Fruit fly (Drosophila melanogaster) whole organism, embryonic: Measurements from ENCODE around the gene numb.
A peak's percentile ranks its signal among the peaks of the same experiment; 100 is the strongest.

Experiments used
- Atf6 ChIP-seq: fragments of 200-800 bp; sonication (Bioruptor generic); IDR thresholded peaks from 2 replicates; pipeline ENCODE4 v1.3.6; 2022; ENCODE audit warnings: missing biosample characterization, missing genetic modification characterization
- Awh ChIP-seq: fragments of 200-800 bp; sonication (Bioruptor generic); IDR thresholded peaks from 2 replicates; pipeline ENCODE4, ENCODE4 v1.3.6; 2022; ENCODE audit warnings: missing biosample characterization, missing genetic modification characterization
- BEAF-32 ChIP-seq: fragments of 200-800 bp; sonication (Bioruptor generic); optimal IDR thresholded peaks from 3 replicates; lab custom pipeline; 2017; ENCODE audit warnings: missing biosample characterization, missing genetic modification characterization, mild to moderate bottlenecking, moderate library complexity, missing genetic modification reagents
- Blimp-1 ChIP-seq: fragments of 200-800 bp; sonication (Bioruptor generic); optimal IDR thresholded peaks from 3 replicates; lab custom pipeline; 2018; ENCODE audit warnings: missing biosample characterization, missing genetic modification characterization, mild to moderate bottlenecking, moderate library complexity, missing genetic modification reagents
- C15 ChIP-seq: fragments of 200-800 bp; sonication (Bioruptor generic); IDR thresholded peaks from 3 replicates; pipeline ENCODE4 v1.3.6; 2022; ENCODE audit warnings: missing biosample characterization, missing genetic modification characterization
- CG11247 ChIP-seq: fragments of 200-800 bp; sonication (Bioruptor generic); IDR thresholded peaks from 2 replicates; pipeline ENCODE4 v1.3.6; 2022; ENCODE audit warnings: missing biosample characterization, missing genetic modification characterization
- CG11504 ChIP-seq: fragments of 200-800 bp; sonication (Bioruptor generic); optimal IDR thresholded peaks from 3 replicates; lab custom pipeline; 2019; ENCODE audit warnings: missing biosample characterization, mild to moderate bottlenecking, missing genetic modification characterization, moderate library complexity
- CG11696 ChIP-seq: fragments of 200-800 bp; sonication (Bioruptor generic); IDR thresholded peaks from 2 replicates; pipeline ENCODE4 v1.3.6; 2022; ENCODE audit warnings: missing biosample characterization, missing genetic modification characterization
- CG12236 ChIP-seq: fragments of 200-800 bp; sonication (Bioruptor generic); optimal IDR thresholded peaks from 2 replicates; lab custom pipeline; 2016; ENCODE audit warnings: missing biosample characterization, missing genetic modification characterization
- CG12391 ChIP-seq: fragments of 200-800 bp; sonication (Bioruptor generic); optimal IDR thresholded peaks from 3 replicates; lab custom pipeline; 2018; ENCODE audit warnings: missing biosample characterization, mild to moderate bottlenecking, missing genetic modification characterization, moderate library complexity
- CG12659 ChIP-seq: fragments of 200-800 bp; sonication (Bioruptor generic); optimal IDR thresholded peaks from 3 replicates; lab custom pipeline; 2017; ENCODE audit warnings: mild to moderate bottlenecking, missing biosample characterization, missing genetic modification reagents, missing genetic modification characterization
- CG13775 ChIP-seq: fragments of 200-800 bp; sonication (Bioruptor generic); optimal IDR thresholded peaks from 3 replicates; lab custom pipeline; 2017; ENCODE audit warnings: missing biosample characterization, mild to moderate bottlenecking, missing genetic modification characterization
- CG15601 ChIP-seq: fragments of 200-800 bp; sonication (Bioruptor generic); optimal IDR thresholded peaks from 3 replicates; lab custom pipeline; 2019; ENCODE audit warnings: missing biosample characterization, mild to moderate bottlenecking, missing genetic modification characterization, moderate library complexity
- CG3065 ChIP-seq: fragments of 200-800 bp; sonication (Bioruptor generic); optimal IDR thresholded peaks from 2 replicates; lab custom pipeline; 2016; ENCODE audit warnings: missing biosample characterization, missing genetic modification characterization
- CG31388 ChIP-seq: fragments of 200-800 bp; sonication (Bioruptor generic); optimal IDR thresholded peaks from 2 replicates; lab custom pipeline; 2016; ENCODE audit warnings: missing biosample characterization, missing genetic modification characterization
- CG3847 ChIP-seq: fragments of 200-800 bp; sonication (Bioruptor generic); IDR thresholded peaks from 2 replicates; pipeline ENCODE4 v1.3.6; 2022; ENCODE audit warnings: missing biosample characterization, missing genetic modification characterization
- CG42726 ChIP-seq: fragments of 200-800 bp; sonication (Bioruptor generic); IDR thresholded peaks from 2 replicates; pipeline ENCODE4 v1.3.6; 2022; ENCODE audit warnings: missing biosample characterization, missing genetic modification characterization; ENCODE audit not compliant: partially characterized antibody
- CG4707 ChIP-seq: fragments of 200-800 bp; sonication (Bioruptor generic); optimal IDR thresholded peaks from 2 replicates; lab custom pipeline; 2018; ENCODE audit warnings: missing biosample characterization, mild to moderate bottlenecking, missing genetic modification characterization, moderate library complexity
- CG9727 ChIP-seq: fragments of 200-800 bp; sonication (Bioruptor generic); optimal IDR thresholded peaks from 3 replicates; lab custom pipeline; 2017; ENCODE audit warnings: missing biosample characterization, mild to moderate bottlenecking, missing genetic modification characterization
- CG9932 ChIP-seq: fragments of 200-800 bp; sonication (Bioruptor generic); IDR thresholded peaks from 2 replicates; pipeline ENCODE4 v1.3.6; 2022; ENCODE audit warnings: missing biosample characterization, missing genetic modification characterization
- Camta ChIP-seq: fragments of 200-800 bp; sonication (Bioruptor generic); optimal IDR thresholded peaks from 2 replicates; lab custom pipeline; 2016; ENCODE audit warnings: missing biosample characterization, missing genetic modification characterization
- D19A ChIP-seq: fragments of 200-800 bp; optimal IDR thresholded peaks from 3 replicates; lab custom pipeline; 2019; ENCODE audit warnings: missing biosample characterization, mild to moderate bottlenecking, missing genetic modification characterization, moderate library complexity
- Deaf1 ChIP-seq: fragments of 200-800 bp; optimal IDR thresholded peaks from 3 replicates; lab custom pipeline; 2019; ENCODE audit warnings: missing biosample characterization, mild to moderate bottlenecking, missing genetic modification characterization, moderate library complexity
- Dip2 ChIP-seq: fragments of 200-800 bp; sonication (Bioruptor generic); IDR thresholded peaks from 2 replicates; pipeline ENCODE4 v1.3.6; 2022; ENCODE audit warnings: missing biosample characterization, missing genetic modification characterization
- Doc2 ChIP-seq: fragments of 200-800 bp; sonication (Bioruptor generic); IDR thresholded peaks from 2 replicates; pipeline ENCODE4 v1.3.6; 2022; ENCODE audit warnings: missing biosample characterization, missing genetic modification characterization
- Doc3 ChIP-seq: fragments of 200-800 bp; sonication (Bioruptor generic); IDR thresholded peaks from 3 replicates; pipeline ENCODE4 v1.3.6; 2022; ENCODE audit warnings: missing biosample characterization, missing genetic modification characterization; ENCODE audit not compliant: partially characterized antibody
- Drgx ChIP-seq: fragments of 200-800 bp; sonication (Bioruptor generic); IDR thresholded peaks from 2 replicates; pipeline ENCODE4 v1.3.6; 2022; ENCODE audit warnings: missing biosample characterization, missing genetic modification characterization
- Ets65A ChIP-seq: fragments of 200-800 bp; sonication (Bioruptor generic); peaks from one replicate; lab custom pipeline; 2016; ENCODE audit warnings: missing biosample characterization, missing genetic modification characterization
- Fer1 ChIP-seq: fragments of 200-800 bp; sonication (Bioruptor generic); optimal IDR thresholded peaks from 2 replicates; lab custom pipeline; 2017; ENCODE audit warnings: missing biosample characterization, mild to moderate bottlenecking, missing genetic modification characterization
- HmgZ ChIP-seq: fragments of 200-800 bp; sonication (Bioruptor generic); optimal IDR thresholded peaks from 2 replicates; lab custom pipeline; 2018; ENCODE audit warnings: missing biosample characterization, mild to moderate bottlenecking, missing genetic modification characterization
- Hr3 ChIP-seq: fragments of 200-800 bp; sonication (Bioruptor generic); optimal IDR thresholded peaks from 3 replicates; lab custom pipeline; 2016; ENCODE audit warnings: missing biosample characterization, missing genetic modification characterization
- Spps ChIP-seq: fragments of 200-800 bp; sonication (Bioruptor generic); optimal IDR thresholded peaks from 2 replicates; lab custom pipeline; 2018; ENCODE audit warnings: missing biosample characterization, mild to moderate bottlenecking, missing genetic modification characterization
- Usf ChIP-seq: fragments of 200-800 bp; sonication (Bioruptor generic); optimal IDR thresholded peaks from 2 replicates; lab custom pipeline; 2017; ENCODE audit warnings: missing genotype, missing biosample characterization, missing genetic modification characterization
- Xrp1 ChIP-seq: fragments of 200-800 bp; sonication (Bioruptor generic); IDR thresholded peaks from 2 replicates; pipeline ENCODE4 v1.3.6; 2022; ENCODE audit warnings: missing biosample characterization, missing genetic modification characterization
- amos ChIP-seq: fragments of 200-800 bp; sonication (Bioruptor generic); IDR thresholded peaks from 2 replicates; pipeline ENCODE4 v1.3.6; 2022; ENCODE audit warnings: missing biosample characterization, missing genetic modification characterization; ENCODE audit not compliant: partially characterized antibody
- ap ChIP-seq: fragments of 200-800 bp; sonication (Bioruptor generic); IDR thresholded peaks from 2 replicates; pipeline ENCODE4 v1.3.6; 2022; ENCODE audit warnings: missing biosample characterization, missing genetic modification characterization
- bsh ChIP-seq, 2 experiments: fragments of 200-800 bp; sonication (Bioruptor generic); optimal IDR thresholded peaks; 2 replicates each; lab custom pipeline; 2017 to 2018; ENCODE audit warnings: mild to moderate bottlenecking in 2 of 2, missing biosample characterization in 2 of 2, missing genetic modification characterization in 2 of 2, moderate library complexity in 1 of 2
- cas ChIP-seq: fragments of 200-800 bp; sonication (Bioruptor generic); IDR thresholded peaks from 2 replicates; pipeline ENCODE4 v1.3.6; 2022; ENCODE audit warnings: missing biosample characterization, missing genetic modification characterization
- chinmo ChIP-seq: fragments of 200-800 bp; sonication (Bioruptor generic); IDR thresholded peaks from 4 replicates; pipeline ENCODE4 v1.3.6; 2022; ENCODE audit warnings: missing biosample characterization, missing genetic modification characterization; ENCODE audit not compliant: partially characterized antibody
- chm ChIP-seq: fragments of 200-800 bp; sonication (Bioruptor generic); IDR thresholded peaks from 2 replicates; pipeline ENCODE4 v1.3.6; 2022; ENCODE audit warnings: missing biosample characterization, missing genetic modification characterization
- da ChIP-seq: fragments of 200-800 bp; sonication (Bioruptor generic); optimal IDR thresholded peaks from 2 replicates; lab custom pipeline; 2016; ENCODE audit warnings: missing biosample characterization, missing genetic modification characterization
- hth ChIP-seq: fragments of >200 bp; optimal IDR thresholded peaks from 2 replicates; lab custom pipeline; 2017; ENCODE audit warnings: inconsistent platforms
- kah ChIP-seq: fragments of 200-800 bp; sonication (Bioruptor generic); optimal IDR thresholded peaks from 2 replicates; lab custom pipeline; 2018; ENCODE audit warnings: missing biosample characterization, mild to moderate bottlenecking, missing genetic modification characterization
- ken ChIP-seq: fragments of 200-800 bp; sonication (Bioruptor generic); IDR thresholded peaks from 3 replicates; pipeline ENCODE4 v1.3.6; 2022; ENCODE audit warnings: missing biosample characterization, missing genetic modification characterization
- lbe ChIP-seq: fragments of 200-800 bp; sonication (Bioruptor generic); optimal IDR thresholded peaks from 2 replicates; lab custom pipeline; 2016; ENCODE audit warnings: missing biosample characterization, mild to moderate bottlenecking, missing genetic modification characterization
- maf-S ChIP-seq: fragments of 200-800 bp; sonication (Bioruptor generic); optimal IDR thresholded peaks from 2 replicates; lab custom pipeline; 2016; ENCODE audit warnings: missing biosample characterization, missing genetic modification characterization
- repo ChIP-seq: fragments of 200-800 bp; sonication (Bioruptor generic); optimal IDR thresholded peaks from 2 replicates; lab custom pipeline; 2016; ENCODE audit warnings: missing biosample characterization, missing genetic modification characterization
- sim ChIP-seq: fragments of 200-800 bp; sonication (Bioruptor generic); IDR thresholded peaks from 2 replicates; pipeline ENCODE4 v1.3.6; 2022; ENCODE audit warnings: missing biosample characterization, missing genetic modification characterization
- stc ChIP-seq: fragments of 200-800 bp; sonication (Bioruptor generic); IDR thresholded peaks from 2 replicates; pipeline ENCODE4 v1.3.6; 2022; ENCODE audit warnings: missing biosample characterization, missing genetic modification characterization
- vfl ChIP-seq: fragments of 200-800 bp; sonication (Bioruptor generic); optimal IDR thresholded peaks from 2 replicates; lab custom pipeline; 2016; ENCODE audit warnings: missing biosample characterization, missing genetic modification characterization

The numb gene

dm6 chr2L:9494663-9495417 lies 57.6 kb downstream of the numb start, which contains the start of gene Gdi (continued):
- TF ChIP-seq chm (GFP tag; lab: Robert Waterston, UW) (no peak), Spps (tag; lab: Kevin White, UChicago) (no peak), bsh (GFP tag; optimal IDR thresholded peaks at IDR 0.05; lab: Kevin White, UChicago) (peak in 1 of 2 experiments; percentile 5), CG12659 (GFP tag; lab: Kevin White, UChicago) (peak; percentile 1), Blimp-1 (GFP tag; lab: Kevin White, UChicago) (no peak), CG12391 (tag; lab: Kevin White, UChicago) (peak; percentile 39), da (GFP tag; lab: Kevin White, UChicago) (no peak), CG3065 (GFP tag; lab: Kevin White, UChicago) (no peak), CG11504 (tag; lab: Kevin White, UChicago) (peak; percentile 18), repo (GFP tag; lab: Kevin White, UChicago) (no peak), CG12236 (GFP tag; lab: Kevin White, UChicago) (no peak), Atf6 (GFP tag; lab: Robert Waterston, UW) (0 out of 2 replicates have a peak, but pooled peaks have one; percentile 35), hth (lab: Kevin White, UChicago) (no peak), CG13775 (GFP tag; lab: Kevin White, UChicago) (peak; percentile 53), CG9932 (GFP tag; lab: Robert Waterston, UW) (peak; percentile 72), Hr3 (GFP tag; lab: Kevin White, UChicago) (no peak), vfl (GFP tag; lab: Kevin White, UChicago) (no peak), kah (GFP tag; lab: Kevin White, UChicago) (no peak), Fer1 (GFP tag; lab: Kevin White, UChicago) (no peak), HmgZ (tag; lab: Kevin White, UChicago) (no peak), BEAF-32 (GFP tag; lab: Kevin White, UChicago) (peak; percentile 65), Xrp1 (GFP tag; lab: Robert Waterston, UW) (peak; percentile 38; the same call in 1 of the 2 replicates), lbe (GFP tag; lab: Kevin White, UChicago) (no peak), ap (GFP tag; lab: Robert Waterston, UW) (no peak), CG9727 (GFP tag; lab: Kevin White, UChicago) (peak; percentile 26), Doc3 (GFP tag; lab: Robert Waterston, UW) (peak; percentile 34; the same call in 2 of the 3 replicates), CG31388 (GFP tag; lab: Kevin White, UChicago) (no peak), CG3847 (peak; percentile 34; the same call in 1 of the 2 replicates), cas (no peak), Usf (GFP tag; lab: Kevin White, UChicago) (no peak), maf-S (GFP tag; lab: Kevin White, UChicago) (peak; percentile 26), amos (peak; percentile 39; the same call in 1 of the 2 replicates), CG42726 (GFP tag; lab: Robert Waterston, UW) (no peak), Drgx (GFP tag; lab: Robert Waterston, UW) (no peak), Deaf1 (tag; lab: Kevin White, UChicago) (no peak), stc (GFP tag; lab: Robert Waterston, UW) (no peak), Awh (GFP tag; lab: Robert Waterston, UW) (no peak), Doc2 (GFP tag; lab: Robert Waterston, UW) (no peak), D19A (no peak), C15 (GFP tag; lab: Robert Waterston, UW) (no peak), CG4707 (GFP tag; lab: Kevin White, UChicago) (no peak), CG11696 (GFP tag; lab: Robert Waterston, UW) (no peak), CG11247 (GFP tag; lab: Robert Waterston, UW) (no peak), sim (no peak), chinmo (GFP tag; lab: Robert Waterston, UW) (no peak), ken (GFP tag; lab: Robert Waterston, UW) (no peak), Camta (no peak), Dip2 (GFP tag; lab: Robert Waterston, UW) (no peak), CG15601 (tag; lab: Kevin White, UChicago) (no peak), Ets65A (GFP tag; lab: Kevin White, UChicago) (no peak)
